Worm (Caenorhabditis elegans) whole organism, early embryonic: ENCODE measurements around the gene F41E7.6.

ENCODE experiments used
- B0310.2 ChIP-seq: sonication (generic microtip); optimal IDR thresholded peaks from 2 replicates; lab custom pipeline; 2016; ENCODE audit warnings: mild to moderate bottlenecking, missing genetic modification characterization, missing compliant biosample characterization
- ama-1 ChIP-seq: fragments of 150-350 bp; optimal IDR thresholded peaks from 2 replicates; lab custom pipeline; 2014
- ceh-13 ChIP-seq: fragments of 200-800 bp; sonication (Bioruptor generic); optimal IDR thresholded peaks from 2 replicates; lab custom pipeline; 2018; ENCODE audit warnings: mild to moderate bottlenecking, missing genetic modification characterization, missing compliant biosample characterization
- flt-1 ChIP-seq: fragments of 200-800 bp; sonication (Bioruptor generic); IDR thresholded peaks from 2 replicates; pipeline ENCODE4 v1.3.6; 2022; ENCODE audit warnings: missing genetic modification characterization, missing compliant biosample characterization
- hmbx-1 ChIP-seq: sonication (generic microtip); optimal IDR thresholded peaks from 2 replicates; lab custom pipeline; 2016; ENCODE audit warnings: mild to moderate bottlenecking, missing genetic modification characterization, missing compliant biosample characterization
- scrt-1 ChIP-seq: fragments of 200-800 bp; sonication (Bioruptor generic); IDR thresholded peaks from 2 replicates; pipeline ENCODE4 v1.3.6; 2022; ENCODE audit warnings: missing genetic modification characterization, missing compliant biosample characterization

DNA sequence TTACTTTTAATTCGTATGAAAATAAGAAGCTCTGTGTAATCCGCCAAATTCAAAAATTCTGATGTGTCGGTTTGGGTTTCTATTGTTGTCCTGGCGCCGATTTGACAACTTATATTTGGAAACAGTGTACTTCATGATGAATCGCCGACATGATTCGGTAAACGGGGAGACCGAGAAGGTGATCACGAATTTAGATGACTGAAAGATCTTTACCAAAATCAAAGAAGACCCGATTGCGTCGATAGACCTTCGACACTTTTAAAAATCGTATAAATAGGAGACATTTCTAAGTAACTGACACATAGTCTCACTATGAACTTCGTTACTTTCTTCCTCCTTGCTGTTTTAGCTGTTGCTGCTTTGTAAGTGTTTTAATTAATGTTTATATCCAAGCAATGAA is 7.8 kb downstream of the F41E7.6 start, which contains the start of gene fip-5:
- no peak for TF ChIP-seq hmbx-1 (tag; lab: Kevin White, UChicago)
- no peak for TF ChIP-seq ama-1 (lab: Kevin White, UChicago)
- TF ChIP-seq flt-1 (GFP tag; lab: Robert Waterston, UW): no peak
- TF ChIP-seq scrt-1: no peak
- no peak for TF ChIP-seq ceh-13 (GFP tag; lab: Kevin White, UChicago)
- TF ChIP-seq B0310.2 (tag; lab: Kevin White, UChicago): no peak
